Fruit fly (Drosophila melanogaster) whole organism, embryonic: ENCODE measurements around the gene Art2.

Source experiments
- Abd-B ChIP-seq: fragments of 200-800 bp; sonication (Bioruptor generic); optimal IDR thresholded peaks from 2 replicates; lab custom pipeline; 2018; ENCODE audit warnings: missing biosample characterization, mild to moderate bottlenecking, missing genetic modification characterization, moderate library complexity
- Asciz ChIP-seq: fragments of 200-800 bp; sonication (Bioruptor generic); optimal IDR thresholded peaks from 2 replicates; lab custom pipeline; 2017; ENCODE audit warnings: missing biosample characterization, mild to moderate bottlenecking, missing genetic modification characterization, missing genetic modification reagents
- BEAF-32 ChIP-seq: fragments of 200-800 bp; sonication (Bioruptor generic); optimal IDR thresholded peaks from 3 replicates; lab custom pipeline; 2017; ENCODE audit warnings: missing biosample characterization, missing genetic modification characterization, mild to moderate bottlenecking, moderate library complexity, missing genetic modification reagents
- BtbVII ChIP-seq: fragments of 200-800 bp; sonication (Bioruptor generic); optimal IDR thresholded peaks from 3 replicates; lab custom pipeline; 2017; ENCODE audit warnings: missing biosample characterization, mild to moderate bottlenecking, missing genetic modification characterization
- CG10209 ChIP-seq: fragments of 200-800 bp; sonication (Bioruptor generic); optimal IDR thresholded peaks from 3 replicates; lab custom pipeline; 2017; ENCODE audit warnings: missing biosample characterization, mild to moderate bottlenecking, missing genetic modification characterization, missing genetic modification reagents
- CG12155 ChIP-seq: fragments of 200-800 bp; sonication (Bioruptor generic); optimal IDR thresholded peaks from 3 replicates; lab custom pipeline; 2016; ENCODE audit warnings: missing biosample characterization, missing genetic modification characterization
- CG12769 ChIP-seq: fragments of 200-800 bp; sonication (Bioruptor generic); optimal IDR thresholded peaks from 2 replicates; lab custom pipeline; 2019; ENCODE audit warnings: missing biosample characterization, mild to moderate bottlenecking, missing genetic modification characterization, moderate library complexity
- CG14667 ChIP-seq: fragments of 200-800 bp; sonication (Bioruptor generic); IDR thresholded peaks from 2 replicates; pipeline ENCODE4 v1.3.6; 2022; ENCODE audit warnings: missing biosample characterization, missing genetic modification characterization
- CG15011 ChIP-seq: fragments of 200-800 bp; sonication (Bioruptor generic); optimal IDR thresholded peaks from 3 replicates; lab custom pipeline; 2018; ENCODE audit warnings: missing biosample characterization, mild to moderate bottlenecking, missing genetic modification characterization
- CG15514 ChIP-seq: fragments of 200-800 bp; sonication (Bioruptor generic); optimal IDR thresholded peaks from 3 replicates; lab custom pipeline; 2017; ENCODE audit warnings: missing biosample characterization, missing genetic modification characterization, mild to moderate bottlenecking, moderate library complexity, missing genetic modification reagents
- CG15696 ChIP-seq: fragments of 200-800 bp; sonication (Bioruptor generic); optimal IDR thresholded peaks from 2 replicates; lab custom pipeline; 2019; ENCODE audit warnings: missing biosample characterization, mild to moderate bottlenecking, missing genetic modification characterization, moderate library complexity
- CG16779 ChIP-seq: fragments of 200-800 bp; sonication (Bioruptor generic); IDR thresholded peaks from 2 replicates; pipeline ENCODE4 v1.3.6; 2022; ENCODE audit warnings: missing biosample characterization, missing genetic modification characterization
- CG17361 ChIP-seq: fragments of 200-800 bp; sonication (Bioruptor generic); IDR thresholded peaks from 3 replicates; pipeline ENCODE4 v1.3.6; 2022; ENCODE audit warnings: missing biosample characterization, missing genetic modification characterization
- CG2712 ChIP-seq: fragments of 200-800 bp; optimal IDR thresholded peaks from 3 replicates; lab custom pipeline; 2019; ENCODE audit warnings: missing biosample characterization, mild to moderate bottlenecking, missing genetic modification characterization, moderate library complexity
- CG33557 ChIP-seq: fragments of 200-800 bp; sonication (Bioruptor generic); optimal IDR thresholded peaks from 2 replicates; lab custom pipeline; 2019; ENCODE audit warnings: missing biosample characterization, mild to moderate bottlenecking, missing genetic modification characterization, moderate library complexity
- CG4360 ChIP-seq: fragments of 200-800 bp; sonication (Bioruptor generic); IDR thresholded peaks from 2 replicates; pipeline ENCODE4 v1.3.6; 2022; ENCODE audit warnings: missing biosample characterization, missing genetic modification characterization
- CG4404 ChIP-seq: fragments of 200-800 bp; sonication (Bioruptor generic); IDR thresholded peaks from 2 replicates; pipeline ENCODE4 v1.3.6; 2022; ENCODE audit warnings: missing biosample characterization, missing genetic modification characterization
- CG4820 ChIP-seq: fragments of 200-800 bp; sonication (Bioruptor generic); optimal IDR thresholded peaks from 3 replicates; lab custom pipeline; 2016; ENCODE audit warnings: missing biosample characterization, missing genetic modification characterization
- CG4854 ChIP-seq: fragments of 200-800 bp; sonication (Bioruptor generic); optimal IDR thresholded peaks from 2 replicates; lab custom pipeline; 2016; ENCODE audit warnings: missing biosample characterization, missing genetic modification characterization, inconsistent platforms
- CG6689 ChIP-seq: fragments of 200-800 bp; sonication (Bioruptor generic); IDR thresholded peaks from 2 replicates; pipeline ENCODE4 v1.3.6; 2022; ENCODE audit warnings: missing biosample characterization, missing genetic modification characterization
- CG7556 ChIP-seq: fragments of 200-800 bp; sonication (Bioruptor generic); optimal IDR thresholded peaks from 2 replicates; lab custom pipeline; 2017; ENCODE audit warnings: missing biosample characterization, mild to moderate bottlenecking, missing genetic modification characterization
- CG7963 ChIP-seq: fragments of 200-800 bp; sonication (Bioruptor generic); IDR thresholded peaks from 3 replicates; pipeline ENCODE4 v1.3.6; 2022; ENCODE audit warnings: missing biosample characterization, missing genetic modification characterization; ENCODE audit not compliant: partially characterized antibody
- CG8089 ChIP-seq: fragments of 200-800 bp; sonication (Bioruptor generic); optimal IDR thresholded peaks from 3 replicates; lab custom pipeline; 2016; ENCODE audit warnings: missing biosample characterization, missing genetic modification characterization
- CG8290 ChIP-seq, 3 experiments: fragments of 200-800 bp; sonication (Bioruptor generic); optimal IDR thresholded peaks; 2 replicates each; lab custom pipeline; 2016 to 2019; ENCODE audit warnings: missing biosample characterization in 3 of 3, missing genetic modification characterization in 3 of 3, mild to moderate bottlenecking in 2 of 3, moderate library complexity in 1 of 3
- CG8924 ChIP-seq: fragments of 200-800 bp; optimal IDR thresholded peaks from 3 replicates; lab custom pipeline; 2019; ENCODE audit warnings: missing biosample characterization, mild to moderate bottlenecking, missing genetic modification characterization, moderate library complexity
- Gug ChIP-seq: fragments of 200-800 bp; sonication (Bioruptor generic); IDR thresholded peaks from 4 replicates; pipeline ENCODE4 v1.3.6; 2022; ENCODE audit warnings: missing biosample characterization, missing genetic modification characterization
- MTF-1 ChIP-seq: fragments of 200-800 bp; sonication (Bioruptor generic); optimal IDR thresholded peaks from 2 replicates; lab custom pipeline; 2018; ENCODE audit warnings: missing biosample characterization, mild to moderate bottlenecking, missing genetic modification characterization, borderline replicate concordance
- Meics ChIP-seq: fragments of 200-800 bp; sonication (Bioruptor generic); optimal IDR thresholded peaks from 2 replicates; lab custom pipeline; 2017; ENCODE audit warnings: missing biosample characterization, mild to moderate bottlenecking, missing genetic modification characterization
- Side ChIP-seq: fragments of 200-800 bp; sonication (Bioruptor generic); optimal IDR thresholded peaks from 2 replicates; lab custom pipeline; 2016; ENCODE audit warnings: missing biosample characterization, missing genetic modification characterization
- Six4 ChIP-seq: fragments of 200-800 bp; sonication (Bioruptor generic); optimal IDR thresholded peaks from 2 replicates; lab custom pipeline; 2016; ENCODE audit warnings: missing biosample characterization, missing genetic modification characterization
- Spps ChIP-seq: fragments of 200-800 bp; sonication (Bioruptor generic); optimal IDR thresholded peaks from 2 replicates; lab custom pipeline; 2018; ENCODE audit warnings: missing biosample characterization, mild to moderate bottlenecking, missing genetic modification characterization
- Tbp ChIP-seq: fragments of >200 bp; optimal IDR thresholded peaks from 2 replicates; lab custom pipeline; 2018; ENCODE audit warnings: missing biosample characterization, missing genetic modification characterization
- ab ChIP-seq: fragments of 200-800 bp; sonication (Bioruptor generic); optimal IDR thresholded peaks from 2 replicates; lab custom pipeline; 2016; ENCODE audit warnings: missing biosample characterization, missing genetic modification characterization
- btn ChIP-seq: fragments of 200-800 bp; sonication (Bioruptor generic); optimal IDR thresholded peaks from 2 replicates; lab custom pipeline; 2016; ENCODE audit warnings: missing biosample characterization, missing genetic modification characterization
- chif ChIP-seq, 2 experiments: fragments of 200-800 bp; sonication (Bioruptor generic); optimal IDR thresholded peaks; 3 replicates each; lab custom pipeline; 2016; ENCODE audit warnings: missing biosample characterization in 2 of 2, missing genetic modification characterization in 2 of 2
- cwo ChIP-seq: fragments of 200-800 bp; sonication (Bioruptor generic); optimal IDR thresholded peaks from 3 replicates; lab custom pipeline; 2017; ENCODE audit warnings: missing biosample characterization, missing genetic modification characterization, mild to moderate bottlenecking, moderate library complexity, missing genetic modification reagents
- dmrt11E ChIP-seq: fragments of 200-800 bp; sonication (Bioruptor generic); optimal IDR thresholded peaks from 3 replicates; lab custom pipeline; 2018; ENCODE audit warnings: missing biosample characterization, mild to moderate bottlenecking, missing genetic modification characterization, moderate library complexity
- dmrt99B ChIP-seq: fragments of 200-800 bp; sonication (Bioruptor generic); optimal IDR thresholded peaks from 2 replicates; lab custom pipeline; 2018; ENCODE audit warnings: missing biosample characterization, mild to moderate bottlenecking, missing genetic modification characterization, moderate library complexity
- gcm ChIP-seq: fragments of 200-800 bp; sonication (Bioruptor generic); optimal IDR thresholded peaks from 2 replicates; lab custom pipeline; 2019; ENCODE audit warnings: missing biosample characterization, mild to moderate bottlenecking, missing genetic modification characterization, moderate library complexity
- gem ChIP-seq: fragments of 200-800 bp; sonication (Bioruptor generic); optimal IDR thresholded peaks from 2 replicates; lab custom pipeline; 2019; ENCODE audit warnings: missing biosample characterization, mild to moderate bottlenecking, missing genetic modification characterization, moderate library complexity
- grau ChIP-seq: fragments of 200-800 bp; optimal IDR thresholded peaks from 3 replicates; lab custom pipeline; 2019; ENCODE audit warnings: missing biosample characterization, mild to moderate bottlenecking, missing genetic modification characterization, moderate library complexity
- lmd ChIP-seq: fragments of 200-800 bp; sonication (Bioruptor generic); IDR thresholded peaks from 2 replicates; pipeline ENCODE4 v1.3.6; 2022; ENCODE audit warnings: missing biosample characterization, missing genetic modification characterization
- maf-S ChIP-seq: fragments of 200-800 bp; sonication (Bioruptor generic); optimal IDR thresholded peaks from 2 replicates; lab custom pipeline; 2016; ENCODE audit warnings: missing biosample characterization, missing genetic modification characterization
- otp ChIP-seq: fragments of 200-800 bp; sonication (Bioruptor generic); IDR thresholded peaks from 3 replicates; pipeline ENCODE4, ENCODE4 v1.3.6; 2022; ENCODE audit warnings: missing biosample characterization, missing genetic modification characterization
- pan ChIP-seq, 4 experiments: fragments of >200 bp in 3 of 4; fragments of 200-800 bp in 1 of 4; sonication (Bioruptor generic) in 1 of 4; optimal IDR thresholded peaks in 3 of 4; IDR thresholded peaks in 1 of 4; 2 replicates each; pipeline versions ENCODE4 v1.3.6 to Lab custom; 2017 to 2022; ENCODE audit warnings: missing biosample characterization in 2 of 4, missing genetic modification characterization in 2 of 4, mixed read lengths in 1 of 4
- stc ChIP-seq: fragments of 200-800 bp; sonication (Bioruptor generic); IDR thresholded peaks from 2 replicates; pipeline ENCODE4 v1.3.6; 2022; ENCODE audit warnings: missing biosample characterization, missing genetic modification characterization
- tx ChIP-seq: fragments of 200-800 bp; sonication (Bioruptor generic); optimal IDR thresholded peaks from 2 replicates; lab custom pipeline; 2016; ENCODE audit warnings: missing biosample characterization, missing genetic modification characterization
- vvl ChIP-seq: fragments of 200-800 bp; sonication (Bioruptor generic); IDR thresholded peaks from 2 replicates; pipeline ENCODE4 v1.3.6; 2022; ENCODE audit warnings: missing biosample characterization, missing genetic modification characterization
- zfh1 ChIP-seq: fragments of 200-800 bp; sonication (Bioruptor generic); IDR thresholded peaks from 3 replicates; pipeline ENCODE4 v1.3.6; 2022; ENCODE audit warnings: missing biosample characterization, missing genetic modification characterization

The Art2 gene

dm6 chr2L:4292560-4292959, 11.4 kb upstream of the Art2 start (continued):
- peak; percentile 28 for TF ChIP-seq grau (tag; lab: Kevin White, UChicago)
- peak; percentile 6 for TF ChIP-seq Asciz (GFP tag; lab: Kevin White, UChicago)
- no peak for TF ChIP-seq ab (GFP tag; lab: Kevin White, UChicago)
- no peak for TF ChIP-seq CG8290 (GFP tag; optimal IDR thresholded peaks at IDR 0.05; lab: Kevin White, UChicago)
- peak in 1 of 2 experiments; percentile 47 for TF ChIP-seq CG8290 (tag; optimal IDR thresholded peaks at IDR 0.05; lab: Kevin White, UChicago)
- peak; percentile 9 for TF ChIP-seq CG8924
- 0 out of 4 replicates have a peak, but pooled peaks have one; percentile 40 for TF ChIP-seq Gug (GFP tag; lab: Robert Waterston, UW)
- TF ChIP-seq CG4854 = no peak
- TF ChIP-seq CG14667 (GFP tag; lab: Robert Waterston, UW) = no peak
- peak; percentile 38 for TF ChIP-seq lmd (GFP tag; lab: Robert Waterston, UW)
- peak; percentile 49 for TF ChIP-seq CG12769
- TF ChIP-seq CG17361 (GFP tag; lab: Robert Waterston, UW) = 0 out of 3 replicates have a peak, but pooled peaks have one; percentile 39
- TF ChIP-seq Meics (GFP tag; lab: Kevin White, UChicago) = peak; percentile 34
- TF ChIP-seq Abd-B (GFP tag; lab: Kevin White, UChicago) = peak; percentile 23
- TF ChIP-seq CG33557 (GFP tag; lab: Kevin White, UChicago) = no peak
- peak; percentile 56; the same call in 2 of the 3 replicates for TF ChIP-seq zfh1 (GFP tag; lab: Robert Waterston, UW)
- TF ChIP-seq chif (GFP tag; optimal IDR thresholded peaks at IDR 0.05; lab: Kevin White, UChicago) = peak in 1 of 2 experiments; percentile 37
- TF ChIP-seq CG8089 (GFP tag; lab: Kevin White, UChicago) = no peak
- no peak for TF ChIP-seq MTF-1 (GFP tag; lab: Kevin White, UChicago)
- TF ChIP-seq BtbVII = peak; percentile 1
- no peak for TF ChIP-seq CG7963 (GFP tag; lab: Robert Waterston, UW)
- peak; percentile 42 for TF ChIP-seq CG4820 (GFP tag; lab: Kevin White, UChicago)
- TF ChIP-seq CG4404 (GFP tag; lab: Robert Waterston, UW) = peak; percentile 43; the same call in 1 of the 2 replicates
- TF ChIP-seq CG12155 (GFP tag; lab: Kevin White, UChicago) = peak; percentile 20
- no peak for TF ChIP-seq Side (GFP tag; lab: Kevin White, UChicago)
- TF ChIP-seq CG7556 (GFP tag; lab: Kevin White, UChicago) = peak; percentile 38
- TF ChIP-seq dmrt99B (tag; lab: Kevin White, UChicago) = peak; percentile 43
- no peak for TF ChIP-seq Spps (tag; lab: Kevin White, UChicago)
- TF ChIP-seq cwo = peak; percentile 14
- no peak for TF ChIP-seq otp (GFP tag; lab: Robert Waterston, UW)
- no peak for TF ChIP-seq CG16779 (GFP tag; lab: Robert Waterston, UW)
- TF ChIP-seq stc = peak; percentile 37; the same call in 1 of the 2 replicates
- TF ChIP-seq CG2712 (tag; lab: Kevin White, UChicago) = no peak
- peak; percentile 5 for TF ChIP-seq tx (GFP tag; lab: Kevin White, UChicago)
- TF ChIP-seq gcm (GFP tag; lab: Kevin White, UChicago) = peak; percentile 43
- TF ChIP-seq maf-S = no peak
- no peak for TF ChIP-seq Tbp
- no peak for TF ChIP-seq BEAF-32
- no peak for TF ChIP-seq CG15011 (GFP tag; lab: Kevin White, UChicago)
- peak; percentile 1 for TF ChIP-seq Six4 (GFP tag; lab: Kevin White, UChicago)
- TF ChIP-seq pan (optimal IDR thresholded peaks at IDR 0.05; lab: Kevin White, UChicago) = no peak
- peak in 1 of 2 experiments; percentile 28 for TF ChIP-seq pan (GFP tag; optimal IDR thresholded peaks at IDR 0.05 in 1 of 2, IDR thresholded peaks at IDR 0.05 in 1 of 2)
- peak; percentile 25 for TF ChIP-seq CG15696 (tag; lab: Kevin White, UChicago)
- TF ChIP-seq dmrt11E = peak; percentile 42
- peak; percentile 20 for TF ChIP-seq CG15514
- no peak for TF ChIP-seq CG4360
- peak; percentile 38; the same call in 1 of the 2 replicates for TF ChIP-seq vvl (GFP tag; lab: Robert Waterston, UW)
- peak; percentile 48 for TF ChIP-seq CG6689 (GFP tag; lab: Robert Waterston, UW)
- peak; percentile 4 for TF ChIP-seq CG10209
- peak; percentile 13 for TF ChIP-seq btn (GFP tag; lab: Kevin White, UChicago)
- peak; percentile 48 for TF ChIP-seq gem (tag; lab: Kevin White, UChicago)
